Worm (Caenorhabditis elegans) whole organism, L4 larva: ENCODE results near the gene C36E6.2.

Experiments
- F26F4.8 ChIP-seq: fragments of 200-800 bp; sonication (Bioruptor generic); conservative IDR thresholded peaks from 2 replicates; pipeline ENCODE4 v1.3.6; 2022; ENCODE audit warnings: missing genetic modification characterization, missing compliant biosample characterization
- T20F7.1 ChIP-seq: fragments of 200-800 bp; sonication (Bioruptor generic); optimal IDR thresholded peaks from 2 replicates; lab custom pipeline; 2018; ENCODE audit warnings: mild to moderate bottlenecking, missing genetic modification characterization, missing compliant biosample characterization
- Y48G9A.11 ChIP-seq: fragments of 200-800 bp; sonication (Bioruptor generic); IDR thresholded peaks from 2 replicates; pipeline ENCODE4 v1.3.6; 2022; ENCODE audit warnings: missing genetic modification reagents, missing genetic modification characterization, missing compliant biosample characterization
- aha-1 ChIP-seq: fragments of 150-350 bp; peaks from one replicate; lab custom pipeline; 2014; ENCODE audit warnings: missing biosample characterization, missing genetic modification characterization
- aly-2 ChIP-seq: sonication (generic microtip); optimal IDR thresholded peaks from 2 replicates; lab custom pipeline; 2018; ENCODE audit warnings: missing biosample characterization, missing genetic modification characterization
- ceh-44 ChIP-seq: fragments of 200-800 bp; sonication (Bioruptor generic); IDR thresholded peaks from 2 replicates; pipeline ENCODE4 v1.3.6; 2022; ENCODE audit warnings: missing genetic modification reagents, missing genetic modification characterization, missing compliant biosample characterization
- ceh-82 ChIP-seq: sonication (generic microtip); optimal IDR thresholded peaks from 2 replicates; lab custom pipeline; 2017; ENCODE audit warnings: missing biosample characterization, missing genetic modification characterization
- ctbp-1 ChIP-seq: fragments of 200-800 bp; sonication (Bioruptor generic); IDR thresholded peaks from 2 replicates; pipeline ENCODE4 v1.3.6; 2022; ENCODE audit warnings: missing genetic modification reagents, missing genetic modification characterization, missing compliant biosample characterization
- daf-16 ChIP-seq, 3 experiments: sonication (generic microtip); optimal IDR thresholded peaks; 2 replicates each; lab custom pipeline; 2016 to 2017; ENCODE audit warnings: missing genetic modification characterization in 3 of 3, missing genetic modification reagents in 3 of 3, mild to moderate bottlenecking in 2 of 3, missing compliant biosample characterization in 2 of 3, missing biosample characterization in 1 of 3, moderate library complexity in 1 of 3
- dmd-6 ChIP-seq: fragments of 200-800 bp; sonication (Bioruptor generic); IDR thresholded peaks from 2 replicates; pipeline ENCODE4 v1.3.6; 2022; ENCODE audit warnings: missing genetic modification reagents, missing genetic modification characterization, missing compliant biosample characterization
- duxl-1 ChIP-seq: sonication (generic microtip); optimal IDR thresholded peaks from 2 replicates; lab custom pipeline; 2016; ENCODE audit warnings: mild to moderate bottlenecking, missing genetic modification characterization, moderate library complexity, missing compliant biosample characterization; ENCODE audit not compliant: poor library complexity
- dve-1 ChIP-seq: sonication (generic microtip); optimal IDR thresholded peaks from 2 replicates; lab custom pipeline; 2017; ENCODE audit warnings: antibody characterized with exemption, mild to moderate bottlenecking, missing genetic modification characterization, missing compliant biosample characterization; ENCODE audit not compliant: insufficient read depth
- egl-27 ChIP-seq: sonication (generic microtip); optimal IDR thresholded peaks from 3 replicates; lab custom pipeline; 2017; ENCODE audit warnings: missing biosample characterization, missing genetic modification reagents, missing genetic modification characterization
- egl-43 ChIP-seq: fragments of 200-800 bp; sonication (Bioruptor generic); IDR thresholded peaks from 2 replicates; pipeline ENCODE4 v1.3.6; 2022; ENCODE audit warnings: missing genetic modification reagents, missing genetic modification characterization, missing compliant biosample characterization
- gei-8 ChIP-seq: fragments of 200-800 bp; sonication (Bioruptor generic); optimal IDR thresholded peaks from 2 replicates; lab custom pipeline; 2018; ENCODE audit warnings: mild to moderate bottlenecking, missing genetic modification characterization, missing compliant biosample characterization
- hlh-11 ChIP-seq: fragments of 200-800 bp; sonication (Bioruptor generic); optimal IDR thresholded peaks from 2 replicates; lab custom pipeline; 2018; ENCODE audit warnings: mild to moderate bottlenecking, missing genetic modification characterization, missing compliant biosample characterization
- hlh-30 ChIP-seq: sonication (generic microtip); optimal IDR thresholded peaks from 2 replicates; lab custom pipeline; 2017; ENCODE audit warnings: antibody characterized with exemption, mild to moderate bottlenecking, missing genetic modification characterization, missing compliant biosample characterization; ENCODE audit not compliant: insufficient read depth
- jun-1 ChIP-seq: fragments of 150-350 bp; optimal IDR thresholded peaks from 2 replicates; lab custom pipeline; 2014; ENCODE audit warnings: missing biosample characterization, missing genetic modification reagents, missing genetic modification characterization
- lin-13 ChIP-seq: fragments of 150-350 bp; optimal IDR thresholded peaks from 2 replicates; lab custom pipeline; 2014; ENCODE audit warnings: missing biosample characterization, missing genetic modification reagents, missing genetic modification characterization
- lin-29 ChIP-seq: fragments of 200-800 bp; sonication (Bioruptor generic); IDR thresholded peaks from 2 replicates; pipeline ENCODE4 v1.3.6; 2022; ENCODE audit warnings: missing genetic modification reagents, missing genetic modification characterization, missing compliant biosample characterization
- lir-3 ChIP-seq: sonication (generic microtip); optimal IDR thresholded peaks from 2 replicates; lab custom pipeline; 2016; ENCODE audit warnings: mild to moderate bottlenecking, missing genetic modification characterization, missing compliant biosample characterization
- madf-5 ChIP-seq, 2 experiments: fragments of 200-800 bp; sonication (Bioruptor generic); IDR thresholded peaks; 2 replicates each; pipeline ENCODE4 v1.3.6; 2022; ENCODE audit warnings: missing compliant biosample characterization in 2 of 2, missing genetic modification characterization in 2 of 2
- madf-9 ChIP-seq: fragments of 200-800 bp; sonication (Bioruptor generic); conservative IDR thresholded peaks from 2 replicates; pipeline ENCODE4 v1.3.6; 2022; ENCODE audit warnings: missing genetic modification reagents, missing genetic modification characterization, missing compliant biosample characterization
- mdl-1 ChIP-seq, 2 experiments: fragments of 150-350 bp in 1 of 2; sonication (generic microtip) in 1 of 2; optimal IDR thresholded peaks; 2 replicates each; lab custom pipeline; 2014 to 2017; ENCODE audit warnings: missing biosample characterization in 2 of 2, missing genetic modification characterization in 2 of 2
- mep-1 ChIP-seq: fragments of 150-350 bp; sonication (generic microtip); optimal IDR thresholded peaks from 3 replicates; lab custom pipeline; 2014; ENCODE audit warnings: missing biosample characterization, missing genetic modification characterization
- mxl-2 ChIP-seq: fragments of 200-800 bp; sonication (Bioruptor generic); conservative IDR thresholded peaks from 2 replicates; pipeline ENCODE4 v1.3.6; 2022; ENCODE audit warnings: missing genetic modification reagents, missing genetic modification characterization, missing compliant biosample characterization
- mxl-3 ChIP-seq: fragments of 200-800 bp; sonication (Bioruptor generic); optimal IDR thresholded peaks from 2 replicates; lab custom pipeline; 2018; ENCODE audit warnings: mild to moderate bottlenecking, missing genetic modification characterization, missing compliant biosample characterization
- nhr-10 ChIP-seq: fragments of 150-350 bp; optimal IDR thresholded peaks from 2 replicates; lab custom pipeline; 2014; ENCODE audit warnings: missing biosample characterization, missing genetic modification characterization
- nhr-11 ChIP-seq: fragments of 150-350 bp; optimal IDR thresholded peaks from 2 replicates; lab custom pipeline; 2014; ENCODE audit warnings: missing biosample characterization, missing genetic modification characterization
- nhr-111 ChIP-seq: fragments of 200-800 bp; sonication (Bioruptor generic); optimal IDR thresholded peaks from 2 replicates; lab custom pipeline; 2018; ENCODE audit warnings: mild to moderate bottlenecking, missing genetic modification characterization, missing compliant biosample characterization
- nhr-25 ChIP-seq: sonication (generic microtip); optimal IDR thresholded peaks from 2 replicates; lab custom pipeline; 2017; ENCODE audit warnings: missing genetic modification characterization, mild to moderate bottlenecking, missing compliant biosample characterization, antibody characterized with exemption, moderate library complexity, borderline replicate concordance; ENCODE audit not compliant: insufficient read depth
- nhr-28 ChIP-seq: fragments of 150-350 bp; optimal IDR thresholded peaks from 2 replicates; lab custom pipeline; 2014; ENCODE audit warnings: missing biosample characterization, missing genetic modification characterization
- nhr-41 ChIP-seq: fragments of 200-800 bp; sonication (Bioruptor generic); IDR thresholded peaks from 2 replicates; pipeline ENCODE4 v1.3.6; 2022; ENCODE audit warnings: missing genetic modification reagents, missing genetic modification characterization, missing compliant biosample characterization
- nhr-42 ChIP-seq: fragments of 200-800 bp; sonication (Bioruptor generic); IDR thresholded peaks from 2 replicates; pipeline ENCODE4 v1.3.6; 2022; ENCODE audit warnings: missing genetic modification characterization, missing compliant biosample characterization
- nhr-48 ChIP-seq: sonication (generic microtip); optimal IDR thresholded peaks from 2 replicates; lab custom pipeline; 2016; ENCODE audit warnings: mild to moderate bottlenecking, missing genetic modification characterization, missing compliant biosample characterization
- nhr-77 ChIP-seq: fragments of 150-350 bp; optimal IDR thresholded peaks from 2 replicates; lab custom pipeline; 2014; ENCODE audit warnings: missing biosample characterization, missing genetic modification characterization
- pha-4 ChIP-seq, 2 experiments: fragments of 150-350 bp in 1 of 2; fragments of 200-800 bp in 1 of 2; sonication (Bioruptor generic) in 1 of 2; IDR thresholded peaks in 1 of 2; optimal IDR thresholded peaks in 1 of 2; 2 replicates each; pipeline versions ENCODE4 v1.3.6 to Lab custom; 2014 to 2022; ENCODE audit warnings: missing genetic modification characterization in 2 of 2, missing genetic modification reagents in 2 of 2, missing biosample characterization in 1 of 2, missing compliant biosample characterization in 1 of 2
- php-3 ChIP-seq: fragments of 200-800 bp; sonication (Bioruptor generic); IDR thresholded peaks from 2 replicates; pipeline ENCODE4 v1.3.6; 2022; ENCODE audit warnings: missing genetic modification reagents, missing genetic modification characterization, missing compliant biosample characterization
- pqm-1 ChIP-seq: sonication (generic microtip); optimal IDR thresholded peaks from 2 replicates; lab custom pipeline; 2017; ENCODE audit warnings: missing biosample characterization, missing genetic modification characterization
- sdz-12 ChIP-seq: fragments of 200-800 bp; sonication (Bioruptor generic); optimal IDR thresholded peaks from 2 replicates; lab custom pipeline; 2018; ENCODE audit warnings: mild to moderate bottlenecking, missing genetic modification characterization, missing compliant biosample characterization
- skn-1 ChIP-seq: fragments of 150-350 bp; optimal IDR thresholded peaks from 2 replicates; lab custom pipeline; 2014; ENCODE audit warnings: missing biosample characterization, missing genetic modification characterization
- unc-130 ChIP-seq: sonication (generic microtip); optimal IDR thresholded peaks from 2 replicates; lab custom pipeline; 2016; ENCODE audit warnings: missing genetic modification reagents, missing genetic modification characterization, missing compliant biosample characterization
- unc-62 ChIP-seq, 3 experiments: fragments of 150-350 bp in 1 of 3; sonication (generic microtip); optimal IDR thresholded peaks in 2 of 3; peaks in 1 of 3; 1 replicate in 1 of 3; 2 replicates in 2 of 3; lab custom pipeline; 2014 to 2017; ENCODE audit warnings: missing biosample characterization in 3 of 3, missing genetic modification characterization in 3 of 3, missing genetic modification reagents in 3 of 3, missing genotype in 1 of 3
- zag-1 ChIP-seq: fragments of 150-350 bp; optimal IDR thresholded peaks from 2 replicates; lab custom pipeline; 2014; ENCODE audit warnings: missing biosample characterization, missing genetic modification characterization
- ztf-7 ChIP-seq: fragments of 150-350 bp; optimal IDR thresholded peaks from 2 replicates; lab custom pipeline; 2014; ENCODE audit warnings: missing biosample characterization, missing genetic modification characterization

Gene C36E6.2

DNA sequence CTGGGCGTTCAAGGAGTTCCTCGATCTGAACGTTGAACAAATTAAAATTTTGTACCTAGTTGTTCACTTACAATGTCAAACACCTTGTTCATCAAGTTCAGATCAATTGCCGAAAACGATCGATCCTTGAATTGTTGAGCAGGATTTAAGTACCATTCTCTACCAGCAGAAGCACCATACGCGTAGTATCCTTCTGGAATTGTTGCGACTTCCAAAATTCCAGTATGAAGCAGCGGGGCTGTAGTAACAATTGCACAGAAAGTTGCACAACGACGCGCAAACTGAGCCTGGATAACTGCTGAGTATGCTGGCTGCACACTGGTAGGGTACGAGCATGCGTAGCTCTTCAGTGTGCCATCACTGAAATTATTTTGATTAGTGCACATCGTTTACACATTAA, 17.0 kb downstream of the C36E6.2 start:
- TF ChIP-seq aha-1 (tag; lab: Kevin White, UChicago) = peak; percentile 92
- TF ChIP-seq lir-3 = no peak

DNA sequence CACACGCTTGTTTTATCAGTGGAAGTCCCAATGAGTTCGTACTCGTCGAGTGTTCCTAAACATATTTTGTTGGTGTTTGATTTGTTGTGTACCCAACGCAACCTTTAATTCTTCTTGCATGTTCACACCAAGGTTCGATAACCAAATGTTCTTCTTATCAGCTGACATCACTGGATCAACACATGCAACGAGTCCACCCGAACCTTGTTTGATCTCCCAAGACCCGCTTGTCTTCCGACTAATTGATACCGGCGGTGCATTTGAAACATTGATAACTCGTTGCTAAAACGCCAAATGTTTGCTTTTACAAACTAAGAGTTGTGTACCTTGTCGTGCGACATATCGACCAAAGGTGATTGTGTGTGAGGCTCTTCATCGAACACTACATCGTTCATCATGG, 20.2 kb downstream of the C36E6.2 start:
- TF ChIP-seq daf-16 (GFP tag; optimal IDR thresholded peaks at IDR 0.05; lab: Kevin White, UChicago) (no peak), daf-16 (tag; optimal IDR thresholded peaks at IDR 0.05; lab: Kevin White, UChicago) (peak; percentile 78), nhr-41 (no peak), ceh-44 (no peak), nhr-111 (GFP tag; lab: Kevin White, UChicago) (no peak), nhr-77 (tag; lab: Kevin White, UChicago) (peak; percentile 45), egl-27 (no peak), nhr-48 (tag; lab: Kevin White, UChicago) (peak; percentile 5), duxl-1 (no peak), ztf-7 (tag; lab: Kevin White, UChicago) (no peak), F26F4.8 (no peak), mdl-1 (tag; optimal IDR thresholded peaks at IDR 0.05; lab: Kevin White, UChicago) (peak; percentile 33 to 56), pqm-1 (tag; lab: Kevin White, UChicago) (peak; percentile 84), sdz-12 (GFP tag; lab: Kevin White, UChicago) (no peak), mep-1 (tag; lab: Kevin White, UChicago) (no peak), unc-62 (GFP tag; optimal IDR thresholded peaks at IDR 0.05 in 1 of 2; lab: Kevin White, UChicago) (no peak), unc-62 (tag; optimal IDR thresholded peaks at IDR 0.05; lab: Kevin White, UChicago) (no peak), Y48G9A.11 (GFP tag; lab: Robert Waterston, UW) (no peak), gei-8 (GFP tag; lab: Kevin White, UChicago) (no peak), mxl-3 (GFP tag; lab: Kevin White, UChicago) (no peak), nhr-28 (peak; percentile 62), T20F7.1 (no peak), dmd-6 (GFP tag; lab: Robert Waterston, UW) (peak; percentile 69), hlh-11 (tag; lab: Kevin White, UChicago) (peak; percentile 65), dve-1 (tag; lab: Kevin White, UChicago) (peak; percentile 68), pha-4 (GFP tag; IDR thresholded peaks at IDR 0.05; lab: Robert Waterston, UW) (no peak), pha-4 (tag; optimal IDR thresholded peaks at IDR 0.05; lab: Kevin White, UChicago) (no peak), mxl-2 (no peak), ceh-82 (tag; lab: Kevin White, UChicago) (no peak), nhr-10 (tag; lab: Kevin White, UChicago) (no peak), hlh-30 (tag; lab: Kevin White, UChicago) (peak; percentile 51)

DNA sequence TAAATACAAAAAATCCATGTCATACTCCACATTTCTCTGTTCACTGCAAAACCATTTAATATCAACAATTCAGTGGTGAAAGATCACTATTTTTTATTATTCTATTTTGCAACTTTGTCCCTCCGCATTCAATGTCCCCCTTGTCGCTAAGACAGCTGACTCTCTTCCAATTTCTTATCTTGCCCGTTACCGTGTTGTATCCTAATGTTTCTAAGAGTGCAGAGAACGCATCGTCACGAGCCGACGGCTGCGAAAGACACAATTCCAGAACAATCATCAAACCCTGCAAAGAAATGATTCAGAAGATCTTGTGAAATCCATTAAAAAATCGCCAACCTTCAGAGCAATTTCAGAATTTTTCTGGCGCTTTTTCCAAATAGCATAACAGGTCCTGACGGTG, 21.4 kb downstream of the C36E6.2 start:
- TF ChIP-seq hlh-30 (tag; lab: Kevin White, UChicago) (peak; percentile 64), nhr-42 (GFP tag; lab: Robert Waterston, UW) (no peak), madf-9 (GFP tag; lab: Robert Waterston, UW) (0 out of 2 replicates have a peak, but pooled peaks have one; percentile 41), nhr-28 (peak; percentile 37), nhr-25 (tag; lab: Kevin White, UChicago) (no peak), dve-1 (tag; lab: Kevin White, UChicago) (peak; percentile 51), lin-13 (GFP tag; lab: Kevin White, UChicago) (no peak), skn-1 (tag; lab: Kevin White, UChicago) (no peak), madf-5 (GFP tag; IDR thresholded peaks at IDR 0.05; lab: Robert Waterston, UW) (no peak), ctbp-1 (GFP tag; lab: Robert Waterston, UW) (no peak), dmd-6 (GFP tag; lab: Robert Waterston, UW) (peak; percentile 64), lin-29 (GFP tag; lab: Robert Waterston, UW) (no peak), aly-2 (tag; lab: Kevin White, UChicago) (no peak), egl-43 (no peak), zag-1 (tag; lab: Kevin White, UChicago) (no peak), jun-1 (tag; lab: Kevin White, UChicago) (no peak), daf-16 (GFP tag; optimal IDR thresholded peaks at IDR 0.05; lab: Kevin White, UChicago) (peak in 1 of 2 experiments; percentile 19), daf-16 (tag; optimal IDR thresholded peaks at IDR 0.05; lab: Kevin White, UChicago) (peak; percentile 41), egl-27 (no peak), php-3 (GFP tag; lab: Robert Waterston, UW) (0 out of 2 replicates have a peak, but pooled peaks have one; percentile 16), nhr-11 (tag; lab: Kevin White, UChicago) (peak; percentile 18), Y48G9A.11 (GFP tag; lab: Robert Waterston, UW) (no peak), unc-130 (no peak), hlh-11 (tag; lab: Kevin White, UChicago) (peak; percentile 62)
